Fruit fly (Drosophila melanogaster) whole organism, adult: Measurements from ENCODE around the gene CG14693.

ENCODE experiments used
- CG11617 ChIP-seq: fragments of 200-800 bp; sonication (Bioruptor generic); optimal IDR thresholded peaks from 2 replicates; lab custom pipeline; 2017; ENCODE audit warnings: mild to moderate bottlenecking, missing biosample characterization, missing genetic modification reagents, missing genetic modification characterization
- CG12768 ChIP-seq: fragments of 200-800 bp; sonication (Bioruptor generic); optimal IDR thresholded peaks from 2 replicates; lab custom pipeline; 2017; ENCODE audit warnings: missing biosample characterization, missing genetic modification characterization, mild to moderate bottlenecking, moderate library complexity, missing genetic modification reagents
- CG14711 ChIP-seq: fragments of 200-800 bp; sonication (Bioruptor generic); optimal IDR thresholded peaks from 2 replicates; lab custom pipeline; 2018; ENCODE audit warnings: missing biosample characterization, mild to moderate bottlenecking, missing genetic modification characterization, moderate library complexity
- CG1620 ChIP-seq: fragments of 200-800 bp; sonication (Bioruptor generic); optimal IDR thresholded peaks from 2 replicates; lab custom pipeline; 2016; ENCODE audit warnings: missing biosample characterization, missing genetic modification characterization
- CG33017 ChIP-seq: fragments of 200-800 bp; sonication (Bioruptor generic); optimal IDR thresholded peaks from 2 replicates; lab custom pipeline; 2018; ENCODE audit warnings: missing biosample characterization, mild to moderate bottlenecking, missing genetic modification characterization, moderate library complexity
- CG5204 ChIP-seq: fragments of 200-800 bp; sonication (Bioruptor generic); optimal IDR thresholded peaks from 2 replicates; lab custom pipeline; 2016; ENCODE audit warnings: missing biosample characterization, missing genetic modification characterization
- CG7045 ChIP-seq: fragments of 200-800 bp; sonication (Bioruptor generic); optimal IDR thresholded peaks from 2 replicates; lab custom pipeline; 2017; ENCODE audit warnings: missing biosample characterization, mild to moderate bottlenecking, missing genetic modification characterization
- CG7101 ChIP-seq: fragments of 200-800 bp; sonication (Bioruptor generic); optimal IDR thresholded peaks from 2 replicates; lab custom pipeline; 2018; ENCODE audit warnings: missing biosample characterization, mild to moderate bottlenecking, missing genetic modification characterization, moderate library complexity
- Clk ChIP-seq: fragments of 200-800 bp; sonication (Bioruptor generic); optimal IDR thresholded peaks from 2 replicates; lab custom pipeline; 2017; ENCODE audit warnings: missing biosample characterization, missing genetic modification characterization
- Crg-1 ChIP-seq: fragments of 200-800 bp; sonication (Bioruptor generic); optimal IDR thresholded peaks from 2 replicates; lab custom pipeline; 2016; ENCODE audit warnings: missing biosample characterization, missing genetic modification characterization
- Hr96 ChIP-seq: fragments of 200-800 bp; sonication (Bioruptor generic); optimal IDR thresholded peaks from 2 replicates; lab custom pipeline; 2016; ENCODE audit warnings: missing biosample characterization, missing genetic modification characterization
- Mnt ChIP-seq: fragments of 200-800 bp; sonication (Bioruptor generic); optimal IDR thresholded peaks from 2 replicates; lab custom pipeline; 2016; ENCODE audit warnings: missing biosample characterization, mild to moderate bottlenecking, missing genetic modification characterization
- bab1 ChIP-seq: fragments of 200-800 bp; sonication (Bioruptor generic); optimal IDR thresholded peaks from 3 replicates; lab custom pipeline; 2019; ENCODE audit warnings: missing biosample characterization, mild to moderate bottlenecking, missing genetic modification characterization, moderate library complexity
- cic ChIP-seq: fragments of 200-800 bp; sonication (Bioruptor generic); optimal IDR thresholded peaks from 2 replicates; lab custom pipeline; 2017; ENCODE audit warnings: missing biosample characterization, mild to moderate bottlenecking, missing genetic modification characterization, moderate library complexity
- cnc ChIP-seq, 2 experiments: fragments of >200 bp; optimal IDR thresholded peaks; 2 replicates each; lab custom pipeline; 2017
- kay ChIP-seq: fragments of 200-800 bp; sonication (Bioruptor generic); peaks from one replicate; lab custom pipeline; 2016; ENCODE audit warnings: missing biosample characterization, missing genetic modification characterization, borderline replicate concordance
- ovo ChIP-seq: fragments of 200-800 bp; sonication (Bioruptor generic); optimal IDR thresholded peaks from 2 replicates; lab custom pipeline; 2016; ENCODE audit warnings: missing biosample characterization, missing genetic modification characterization
- pad ChIP-seq: fragments of 200-800 bp; sonication (Bioruptor generic); optimal IDR thresholded peaks from 3 replicates; lab custom pipeline; 2017; ENCODE audit warnings: missing biosample characterization, missing genetic modification characterization, mild to moderate bottlenecking, moderate library complexity, missing genetic modification reagents
- tj ChIP-seq: fragments of 200-800 bp; sonication (Bioruptor generic); optimal IDR thresholded peaks from 3 replicates; lab custom pipeline; 2017; ENCODE audit warnings: missing biosample characterization, mild to moderate bottlenecking, missing genetic modification characterization, moderate library complexity
- toe ChIP-seq: fragments of 200-800 bp; sonication (Bioruptor generic); optimal IDR thresholded peaks from 2 replicates; lab custom pipeline; 2016; ENCODE audit warnings: missing biosample characterization, missing genetic modification characterization

CG14693 gene

DNA sequence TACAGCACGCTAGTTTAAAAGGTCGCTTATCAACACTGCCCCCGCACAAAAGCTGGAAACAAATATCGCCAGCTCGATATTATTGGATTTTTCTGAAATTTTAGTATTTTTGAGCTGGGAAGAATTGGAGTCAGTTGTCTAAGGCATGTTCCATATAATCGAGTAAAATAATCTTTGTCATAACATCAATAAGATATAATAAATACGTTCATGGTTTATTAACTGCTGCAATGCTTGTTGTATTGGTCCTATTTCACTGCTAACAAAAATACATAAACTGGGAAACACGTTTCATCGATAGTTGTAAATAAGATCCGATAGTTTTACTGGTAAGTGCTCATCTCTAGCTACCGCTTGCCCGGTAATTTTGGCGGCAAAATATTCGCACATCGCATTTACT is 26.7 kb downstream of the CG14693 start, which contains the start of the genes Art1 and Mcm5:
TSS of gene Art1 (minus strand) at position 41 of the 400 bp plus-strand sequence.
TSS of gene Mcm5 (plus strand) at position 339 of the 400 bp plus-strand sequence.
- TF ChIP-seq CG11617 (peak; percentile 45), cnc (optimal IDR thresholded peaks at IDR 0.05; lab: Kevin White, UChicago) (no peak), CG33017 (tag; lab: Kevin White, UChicago) (no peak), pad (GFP tag; lab: Kevin White, UChicago) (peak; percentile 58), CG12768 (peak; percentile 2), Clk (GFP tag; lab: Kevin White, UChicago) (peak; percentile 5), CG7045 (GFP tag; lab: Kevin White, UChicago) (peak; percentile 47), kay (peak; percentile 39), CG14711 (peak; percentile 38), cic (GFP tag; lab: Kevin White, UChicago) (no peak), Hr96 (GFP tag; lab: Kevin White, UChicago) (peak; percentile 69), toe (GFP tag; lab: Kevin White, UChicago) (peak; percentile 73), CG7101 (peak; percentile 33), CG5204 (GFP tag; lab: Kevin White, UChicago) (peak; percentile 66), Crg-1 (GFP tag; lab: Kevin White, UChicago) (peak; percentile 59), ovo (GFP tag; lab: Kevin White, UChicago) (no peak), bab1 (GFP tag; lab: Kevin White, UChicago) (peak; percentile 47), tj (no peak), CG1620 (GFP tag; lab: Kevin White, UChicago) (peak; percentile 76), Mnt (GFP tag; lab: Kevin White, UChicago) (peak; percentile 75)

DNA sequence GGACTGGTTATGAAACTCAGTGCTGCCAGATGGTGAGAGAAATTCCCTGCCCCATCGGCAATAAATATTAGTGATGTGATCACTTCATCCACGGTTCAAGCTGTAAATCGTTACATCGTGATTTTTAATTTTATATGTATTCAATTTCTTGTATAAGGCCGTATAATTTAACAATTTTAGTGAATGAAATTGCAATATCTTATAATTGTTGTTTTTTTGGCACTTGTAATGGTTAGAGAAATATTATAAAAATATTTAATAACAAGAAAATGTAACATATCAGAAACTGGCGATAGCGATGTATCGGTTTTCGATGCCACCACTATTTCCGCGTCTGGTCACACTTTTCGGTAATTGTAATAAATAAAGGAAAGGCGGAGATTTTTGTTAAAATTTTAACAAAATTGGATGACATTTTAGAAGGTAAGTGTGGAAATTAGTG is 30.8 kb downstream of the CG14693 start, which contains the start of the genes mRpL37 and Rbp1:
TSS of gene mRpL37 (minus strand) at position 35 of the 442 bp plus-strand sequence.
TSS of gene Rbp1 (plus strand) at position 326 of the 442 bp plus-strand sequence.
- TF ChIP-seq CG1620 (GFP tag; lab: Kevin White, UChicago) (peak; percentile 73), tj (peak; percentile 71), CG33017 (tag; lab: Kevin White, UChicago) (peak; percentile 13), CG12768 (peak; percentile 62), Clk (GFP tag; lab: Kevin White, UChicago) (peak; percentile 28), Hr96 (GFP tag; lab: Kevin White, UChicago) (no peak), Mnt (GFP tag; lab: Kevin White, UChicago) (peak; percentile 69), CG11617 (peak; percentile 71), CG7101 (peak; percentile 73), bab1 (GFP tag; lab: Kevin White, UChicago) (peak; percentile 77), cic (GFP tag; lab: Kevin White, UChicago) (no peak), Crg-1 (GFP tag; lab: Kevin White, UChicago) (peak; percentile 56), toe (GFP tag; lab: Kevin White, UChicago) (peak; percentile 85), CG5204 (GFP tag; lab: Kevin White, UChicago) (peak; percentile 57), CG14711 (peak; percentile 71), pad (GFP tag; lab: Kevin White, UChicago) (peak; percentile 60), cnc (optimal IDR thresholded peaks at IDR 0.05; lab: Kevin White, UChicago) (no peak), ovo (GFP tag; lab: Kevin White, UChicago) (peak; percentile 59), CG7045 (GFP tag; lab: Kevin White, UChicago) (peak; percentile 71), kay (peak; percentile 75)

DNA sequence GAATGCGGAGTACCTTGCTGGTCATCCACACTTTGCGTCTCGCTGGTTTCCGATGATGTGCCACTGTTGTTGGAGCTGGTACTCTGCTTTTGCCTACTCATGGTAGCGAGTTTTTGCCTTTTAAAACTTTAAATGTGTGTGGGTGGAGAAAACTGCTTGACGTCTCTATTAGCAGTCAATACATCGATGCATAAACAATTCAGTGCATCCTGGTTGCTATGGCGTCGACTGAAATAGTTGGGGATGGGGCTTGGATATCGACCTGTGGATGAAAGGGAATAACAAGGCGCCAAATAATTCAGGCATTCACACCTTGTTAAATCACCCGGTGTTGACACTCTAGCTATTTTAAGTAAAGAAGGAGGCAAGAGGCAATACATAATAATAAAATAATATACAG is 32.7 kb downstream of the CG14693 start, which contains the start of gene CG42633:
TSS of gene CG42633 (minus strand) at position 101 of the 400 bp plus-strand sequence.
- TF ChIP-seq pad (GFP tag; lab: Kevin White, UChicago) (no peak), kay (no peak), CG14711 (no peak), Hr96 (GFP tag; lab: Kevin White, UChicago) (no peak), tj (no peak), CG11617 (no peak), CG7045 (GFP tag; lab: Kevin White, UChicago) (no peak), ovo (GFP tag; lab: Kevin White, UChicago) (no peak), toe (GFP tag; lab: Kevin White, UChicago) (no peak), Crg-1 (GFP tag; lab: Kevin White, UChicago) (no peak), cic (GFP tag; lab: Kevin White, UChicago) (no peak), CG1620 (GFP tag; lab: Kevin White, UChicago) (no peak), Mnt (GFP tag; lab: Kevin White, UChicago) (no peak)

DNA sequence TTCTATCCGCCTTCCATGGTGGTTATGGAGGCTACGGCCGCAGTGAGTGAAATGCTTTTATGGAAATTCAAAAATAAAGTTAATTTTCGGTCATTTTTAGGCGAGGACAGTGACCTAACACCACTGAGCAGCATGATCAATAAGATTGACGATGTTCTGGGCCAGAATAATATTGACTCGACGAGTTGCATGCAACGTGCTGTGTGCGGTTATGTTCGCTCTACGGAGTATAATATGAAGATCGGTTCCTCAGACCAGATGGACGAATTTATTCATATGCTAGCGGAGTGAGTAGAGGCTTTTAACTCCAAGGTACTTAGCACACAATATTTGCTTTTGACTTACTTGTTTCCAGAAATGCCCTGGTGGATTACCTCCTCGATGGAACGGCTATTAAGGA is 34.7 kb downstream of the CG14693 start:
- TF ChIP-seq CG11617 (no peak), Clk (GFP tag; lab: Kevin White, UChicago) (no peak), cnc (optimal IDR thresholded peaks at IDR 0.05; lab: Kevin White, UChicago) (no peak), CG7045 (GFP tag; lab: Kevin White, UChicago) (no peak), CG12768 (no peak), CG7101 (no peak), Hr96 (GFP tag; lab: Kevin White, UChicago) (no peak), ovo (GFP tag; lab: Kevin White, UChicago) (no peak), bab1 (GFP tag; lab: Kevin White, UChicago) (no peak), CG33017 (tag; lab: Kevin White, UChicago) (no peak), toe (GFP tag; lab: Kevin White, UChicago) (no peak), CG5204 (GFP tag; lab: Kevin White, UChicago) (no peak), CG1620 (GFP tag; lab: Kevin White, UChicago) (no peak), Mnt (GFP tag; lab: Kevin White, UChicago) (no peak)

DNA sequence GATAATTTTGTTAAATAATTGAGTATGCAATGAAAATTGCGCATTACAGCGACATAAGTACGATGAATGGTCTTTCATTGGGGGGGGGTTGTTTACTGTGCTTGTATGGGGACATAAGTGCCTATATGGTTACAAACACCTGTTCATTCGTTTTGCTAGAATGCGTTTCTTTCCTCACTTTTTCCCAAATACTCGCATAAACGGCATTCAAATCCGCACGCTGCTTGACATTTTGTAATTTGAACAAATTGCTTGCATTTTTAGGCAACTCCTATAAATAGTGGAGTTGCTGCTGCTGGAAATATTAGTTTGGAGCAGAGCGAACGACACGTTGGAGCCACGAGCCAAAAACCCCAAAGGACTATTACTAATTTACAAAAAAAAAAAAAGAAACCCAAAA is 35.6 kb downstream of the CG14693 start, which contains the start of gene Desi:
TSS of gene Desi (plus strand) at position 301 of the 400 bp plus-strand sequence.
- TF ChIP-seq CG7045 (GFP tag; lab: Kevin White, UChicago) (no peak), CG11617 (no peak), kay (no peak), pad (GFP tag; lab: Kevin White, UChicago) (no peak), bab1 (GFP tag; lab: Kevin White, UChicago) (no peak), Clk (GFP tag; lab: Kevin White, UChicago) (no peak), ovo (GFP tag; lab: Kevin White, UChicago) (no peak), CG7101 (no peak), cnc (optimal IDR thresholded peaks at IDR 0.05; lab: Kevin White, UChicago) (no peak), toe (GFP tag; lab: Kevin White, UChicago) (no peak), cic (GFP tag; lab: Kevin White, UChicago) (no peak), tj (no peak), CG5204 (GFP tag; lab: Kevin White, UChicago) (no peak)
